Fruit fly (Drosophila melanogaster) whole organism, pupa: ENCODE results near the gene CG1910.

Source experiments
- CG10348 ChIP-seq: fragments of 200-800 bp; sonication (Bioruptor generic); IDR thresholded peaks from 2 replicates; pipeline ENCODE4 v1.3.6; 2022; ENCODE audit warnings: missing biosample characterization, missing genetic modification characterization
- CG12605 ChIP-seq: fragments of 200-800 bp; sonication (Bioruptor generic); IDR thresholded peaks from 2 replicates; pipeline ENCODE4 v1.3.6; 2022; ENCODE audit warnings: missing biosample characterization, missing genetic modification characterization
- CG13204 ChIP-seq: fragments of 200-800 bp; sonication (Bioruptor generic); optimal IDR thresholded peaks from 2 replicates; lab custom pipeline; 2018; ENCODE audit warnings: missing biosample characterization, mild to moderate bottlenecking, missing genetic modification characterization, moderate library complexity
- CG14655 ChIP-seq: fragments of 200-800 bp; sonication (Bioruptor generic); optimal IDR thresholded peaks from 3 replicates; lab custom pipeline; 2017; ENCODE audit warnings: mild to moderate bottlenecking, missing biosample characterization, missing genetic modification reagents, missing genetic modification characterization
- CG15710 ChIP-seq: fragments of 200-800 bp; sonication (Bioruptor generic); optimal IDR thresholded peaks from 2 replicates; lab custom pipeline; 2018; ENCODE audit warnings: missing biosample characterization, mild to moderate bottlenecking, missing genetic modification characterization, moderate library complexity
- CG17806 ChIP-seq: fragments of 200-800 bp; sonication (Bioruptor generic); optimal IDR thresholded peaks from 2 replicates; lab custom pipeline; 2018; ENCODE audit warnings: missing biosample characterization, mild to moderate bottlenecking, missing genetic modification characterization, moderate library complexity
- CG32121 ChIP-seq: fragments of 200-800 bp; sonication (Bioruptor generic); IDR thresholded peaks from 2 replicates; pipeline ENCODE4 v1.3.6; 2022; ENCODE audit warnings: missing biosample characterization, missing genetic modification characterization
- CG34367 ChIP-seq: fragments of 200-800 bp; sonication (Bioruptor generic); optimal IDR thresholded peaks from 2 replicates; lab custom pipeline; 2018; ENCODE audit warnings: missing biosample characterization, mild to moderate bottlenecking, missing genetic modification characterization
- CG4496 ChIP-seq: fragments of 200-800 bp; sonication (Bioruptor generic); IDR thresholded peaks from 3 replicates; pipeline ENCODE4 v1.3.6; 2022; ENCODE audit warnings: missing biosample characterization, missing genetic modification characterization
- CG8159 ChIP-seq: fragments of 200-800 bp; sonication (Bioruptor generic); optimal IDR thresholded peaks from 3 replicates; lab custom pipeline; 2018; ENCODE audit warnings: missing biosample characterization, mild to moderate bottlenecking, missing genetic modification characterization, moderate library complexity
- CG8301 ChIP-seq: fragments of 200-800 bp; sonication (Bioruptor generic); optimal IDR thresholded peaks from 2 replicates; lab custom pipeline; 2018; ENCODE audit warnings: missing biosample characterization, mild to moderate bottlenecking, missing genetic modification characterization
- CG9948 ChIP-seq: fragments of 200-800 bp; sonication (Bioruptor generic); optimal IDR thresholded peaks from 2 replicates; lab custom pipeline; 2018; ENCODE audit warnings: missing biosample characterization, mild to moderate bottlenecking, missing genetic modification characterization, moderate library complexity
- D1 ChIP-seq: fragments of 200-800 bp; sonication (Bioruptor generic); optimal IDR thresholded peaks from 2 replicates; lab custom pipeline; 2018; ENCODE audit warnings: missing biosample characterization, mild to moderate bottlenecking, missing genetic modification characterization, moderate library complexity
- EcR ChIP-seq: fragments of 200-800 bp; sonication (Bioruptor generic); optimal IDR thresholded peaks from 3 replicates; lab custom pipeline; 2019; ENCODE audit warnings: missing biosample characterization, missing genetic modification characterization, mild to moderate bottlenecking, moderate library complexity, missing genetic modification reagents
- Ets98B ChIP-seq: fragments of 200-800 bp; sonication (Bioruptor generic); IDR thresholded peaks from 2 replicates; pipeline ENCODE4 v1.3.6; 2022; ENCODE audit warnings: missing biosample characterization, missing genetic modification characterization
- Pif1A ChIP-seq: fragments of 200-800 bp; sonication (Bioruptor generic); optimal IDR thresholded peaks from 3 replicates; lab custom pipeline; 2016; ENCODE audit warnings: missing biosample characterization, missing genetic modification characterization
- Pif1B ChIP-seq: fragments of 200-800 bp; sonication (Bioruptor generic); optimal IDR thresholded peaks from 3 replicates; lab custom pipeline; 2016; ENCODE audit warnings: missing biosample characterization, missing genetic modification characterization
- Snoo ChIP-seq: fragments of 200-800 bp; sonication (Bioruptor generic); optimal IDR thresholded peaks from 3 replicates; lab custom pipeline; 2017; ENCODE audit warnings: missing biosample characterization, mild to moderate bottlenecking, missing genetic modification characterization, inconsistent platforms
- fd96Ca ChIP-seq: fragments of 200-800 bp; sonication (Bioruptor generic); IDR thresholded peaks from 3 replicates; pipeline ENCODE4 v1.3.6; 2022; ENCODE audit warnings: missing biosample characterization, missing genetic modification characterization
- gl ChIP-seq: fragments of 200-800 bp; sonication (Bioruptor generic); optimal IDR thresholded peaks from 2 replicates; lab custom pipeline; 2018; ENCODE audit warnings: missing biosample characterization, mild to moderate bottlenecking, missing genetic modification characterization

The CG1910 gene

DNA sequence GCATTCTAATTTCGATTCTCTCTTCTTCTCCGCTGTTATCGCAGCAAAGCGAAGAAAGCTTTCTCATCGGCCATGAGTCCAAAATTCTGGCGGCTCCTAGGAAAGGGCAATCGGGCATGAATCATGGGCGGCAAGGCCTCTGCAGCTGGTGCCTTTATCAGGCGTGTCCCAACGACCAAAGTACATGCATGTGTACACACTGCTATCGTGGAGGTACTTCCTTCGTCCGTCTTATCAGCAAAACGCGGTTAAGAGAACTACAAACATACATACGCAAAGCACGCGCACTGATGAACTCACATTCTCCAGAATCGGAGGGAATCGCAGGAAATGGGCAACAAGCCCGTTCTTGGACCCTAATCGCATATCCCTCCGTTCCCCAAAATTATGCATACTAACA, 28.5 kb upstream of the CG1910 start:
- peak; percentile 52 for TF ChIP-seq gl (tag; lab: Kevin White, UChicago)
- no peak for TF ChIP-seq CG15710
- TF ChIP-seq CG4496 (GFP tag; lab: Robert Waterston, UW), result peak; percentile 31; the same call in 1 of the 3 replicates

dm6 chr3R:31719497-31719896, 27.9 kb upstream of the CG1910 start:
- TF ChIP-seq CG12605 (GFP tag; lab: Robert Waterston, UW) (no peak), CG32121 (GFP tag; lab: Robert Waterston, UW) (peak; percentile 23; the same call in 1 of the 2 replicates), EcR (GFP tag; lab: Kevin White, UChicago) (no peak), CG17806 (tag; lab: Kevin White, UChicago) (no peak)

DNA sequence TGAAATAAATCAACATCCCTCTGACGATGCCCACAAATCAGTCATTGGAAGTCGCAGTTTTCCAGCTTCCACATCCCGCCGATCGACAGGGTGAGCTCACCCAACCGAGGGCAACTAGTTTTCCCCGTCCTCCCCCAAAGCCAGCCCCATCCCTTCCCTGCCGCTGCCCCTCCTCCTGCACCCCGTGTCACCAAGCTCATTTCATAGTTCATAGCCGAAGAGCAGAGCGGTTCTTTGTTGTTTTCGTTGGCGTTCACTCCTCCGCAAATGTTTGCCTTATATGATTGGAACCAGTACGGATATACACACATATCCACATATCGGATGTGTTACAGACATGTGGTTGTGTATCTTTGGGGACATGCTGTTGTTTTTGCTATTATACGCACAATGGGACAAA, 27.3 kb upstream of the CG1910 start:
- TF ChIP-seq EcR (GFP tag; lab: Kevin White, UChicago) (peak; percentile 38), fd96Ca (GFP tag; lab: Robert Waterston, UW) (peak; percentile 20; the same call in 1 of the 3 replicates), CG8159 (tag; lab: Kevin White, UChicago) (no peak), CG13204 (GFP tag; lab: Kevin White, UChicago) (peak; percentile 36)

dm6 chr3R:31721466-31721865, 26.0 kb upstream of the CG1910 start:
- TF ChIP-seq CG12605 (GFP tag; lab: Robert Waterston, UW) (no peak), fd96Ca (GFP tag; lab: Robert Waterston, UW) (0 out of 3 replicates have a peak, but pooled peaks have one; percentile 13), CG9948 (peak; percentile 13), CG14655 (GFP tag; lab: Kevin White, UChicago) (peak; percentile 41), Pif1B (GFP tag; lab: Kevin White, UChicago) (no peak), CG8301 (tag; lab: Kevin White, UChicago) (peak; percentile 54)

- TF ChIP-seq EcR (GFP tag; lab: Kevin White, UChicago), result no peak
- no peak for TF ChIP-seq CG10348 (GFP tag; lab: Robert Waterston, UW)
- TF ChIP-seq Pif1A (GFP tag; lab: Kevin White, UChicago), result no peak
- no peak for TF ChIP-seq CG8301 (tag; lab: Kevin White, UChicago)
- TF ChIP-seq Snoo (tag; lab: Kevin White, UChicago), result no peak
- TF ChIP-seq D1, result no peak
- no peak for TF ChIP-seq CG9948
- TF ChIP-seq CG8159 (tag; lab: Kevin White, UChicago), result no peak
- no peak for TF ChIP-seq CG13204 (GFP tag; lab: Kevin White, UChicago)
- no peak for TF ChIP-seq CG17806 (tag; lab: Kevin White, UChicago)
- TF ChIP-seq CG34367 (tag; lab: Kevin White, UChicago), result no peak
- no peak for TF ChIP-seq Ets98B
- no peak for TF ChIP-seq CG12605 (GFP tag; lab: Robert Waterston, UW)
- no peak for TF ChIP-seq CG14655 (GFP tag; lab: Kevin White, UChicago)
- TF ChIP-seq, all 21 proteins: peak for 0
These were observed 25.5 kb upstream of the CG1910 start for dm6 chr3R:31721958-31722357.

dm6 chr3R:31723206-31723933, 24.1 kb upstream of the CG1910 start:
- TF ChIP-seq CG14655 (GFP tag; lab: Kevin White, UChicago) (peak; percentile 85), Ets98B (no peak; the same call in 1 of the 2 replicates), CG17806 (tag; lab: Kevin White, UChicago) (peak; percentile 33), gl (tag; lab: Kevin White, UChicago) (no peak), CG4496 (GFP tag; lab: Robert Waterston, UW) (0 out of 3 replicates have a peak, but pooled peaks have one; percentile 7), CG13204 (GFP tag; lab: Kevin White, UChicago) (no peak), CG34367 (tag; lab: Kevin White, UChicago) (peak; percentile 31), Pif1A (GFP tag; lab: Kevin White, UChicago) (peak; percentile 46), Pif1B (GFP tag; lab: Kevin White, UChicago) (peak; percentile 61), CG8301 (tag; lab: Kevin White, UChicago) (peak; percentile 71), CG32121 (GFP tag; lab: Robert Waterston, UW) (peak; percentile 60; the same call in 1 of the 2 replicates), CG15710 (peak; percentile 20), EcR (GFP tag; lab: Kevin White, UChicago) (peak; percentile 53), CG12605 (GFP tag; lab: Robert Waterston, UW) (no peak), CG9948 (peak; percentile 41), fd96Ca (GFP tag; lab: Robert Waterston, UW) (peak; percentile 71)

DNA sequence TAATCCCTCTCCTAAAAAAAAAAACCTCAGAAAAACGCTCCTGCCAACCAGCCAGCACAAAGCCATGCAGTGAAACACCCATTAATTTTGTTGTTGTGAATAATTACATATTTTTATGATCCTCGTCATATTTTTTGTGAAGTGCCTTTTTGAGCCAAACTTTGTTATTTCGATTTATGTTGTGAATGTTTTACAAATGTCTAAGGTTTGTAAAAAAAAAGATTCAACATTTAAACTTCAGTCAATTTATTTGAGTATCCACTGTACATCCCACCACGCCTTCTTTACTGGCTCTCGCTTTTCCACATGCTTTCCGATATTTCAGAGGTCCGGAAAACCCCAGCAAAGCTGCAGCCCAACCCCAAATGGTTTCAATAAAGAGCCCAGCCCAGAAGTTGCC, 23.3 kb upstream of the CG1910 start:
- TF ChIP-seq Snoo (tag; lab: Kevin White, UChicago) (no peak), CG9948 (peak; percentile 3), CG14655 (GFP tag; lab: Kevin White, UChicago) (peak; percentile 38)
